Fruit fly (Drosophila melanogaster) whole organism, wandering third instar larva: Measurements from ENCODE around the gene Unr.

Experiments
- N ChIP-seq: fragments of >200 bp; optimal IDR thresholded peaks from 2 replicates; lab custom pipeline; 2018; ENCODE audit warnings: missing biosample characterization, missing external identifiers, missing genetic modification characterization
- rgr ChIP-seq: fragments of 200-800 bp; sonication (Bioruptor generic); optimal IDR thresholded peaks from 3 replicates; lab custom pipeline; 2016; ENCODE audit warnings: missing biosample characterization, mild to moderate bottlenecking, missing genetic modification characterization

DNA sequence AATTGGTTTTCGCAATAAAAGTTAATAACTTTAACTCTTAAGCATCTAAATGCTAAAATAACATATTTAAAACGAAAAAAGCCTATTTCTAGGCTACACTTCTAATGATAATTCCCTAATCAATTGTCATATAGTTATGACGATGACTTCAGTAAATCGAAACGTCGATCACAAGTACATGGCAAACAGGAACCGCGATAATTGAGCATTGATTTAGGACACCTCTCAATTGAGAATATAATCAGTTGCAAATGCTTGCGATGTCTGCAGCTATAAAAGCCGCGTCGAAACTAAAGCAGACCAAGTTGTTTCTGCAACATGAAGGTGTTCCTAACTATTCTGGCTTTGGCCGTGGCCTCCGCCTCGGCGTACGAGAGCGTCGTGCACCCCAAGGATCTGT lies 50.9 kb downstream of the Unr start, which contains the start of gene Jon66Ci:
- TF ChIP-seq rgr (no peak), N (GFP tag; lab: Kevin White, UChicago) (no peak)
